Fruit fly (Drosophila melanogaster): ENCODE data around the gene CG8750.
A peak's percentile ranks its signal among the peaks of the same experiment; 100 is the strongest.

The CG8750 gene

dm6 chr3L:13842917-13843316 lies at the start of gene CG8750:
TSS of gene CG8750 (minus strand) at chr3L:13843017.
- no peak for TF ChIP-seq CG14655 (GFP tag; optimal IDR thresholded peaks at IDR 0.05)

dm6 chr3L:13887092-13887491 lies 44.3 kb upstream of the CG8750 start:
- TF ChIP-seq CG4496 (GFP tag; IDR thresholded peaks at IDR 0.05) (no peak), CG9948 (tag; optimal IDR thresholded peaks at IDR 0.05) (no peak), rn (GFP tag; IDR thresholded peaks at IDR 0.05) (no peak), CG17806 (tag; optimal IDR thresholded peaks at IDR 0.05) (no peak)

- TF ChIP-seq CG15710 (tag; optimal IDR thresholded peaks at IDR 0.05) (no peak), CG10348 (GFP tag; IDR thresholded peaks at IDR 0.05) (no peak), CG34367 (tag; optimal IDR thresholded peaks at IDR 0.05) (no peak), CG13204 (GFP tag; optimal IDR thresholded peaks at IDR 0.05) (no peak), CG32121 (GFP tag; IDR thresholded peaks at IDR 0.05) (no peak), Snoo (tag; optimal IDR thresholded peaks at IDR 0.05) (no peak), fd96Ca (GFP tag; IDR thresholded peaks at IDR 0.05) (no peak)
Measured at dm6 chr3L:13884460-13885056, 41.7 kb upstream of the CG8750 start.

- no peak for TF ChIP-seq gl (tag; optimal IDR thresholded peaks at IDR 0.05)
- TF ChIP-seq EcR (GFP tag; optimal IDR thresholded peaks at IDR 0.05) = no peak
- TF ChIP-seq fd96Ca (GFP tag; IDR thresholded peaks at IDR 0.05) = no peak
- TF ChIP-seq CG17806 (tag; optimal IDR thresholded peaks at IDR 0.05) = no peak
- TF ChIP-seq CG10348 (GFP tag; IDR thresholded peaks at IDR 0.05) = no peak
- no peak for TF ChIP-seq D1 (tag; optimal IDR thresholded peaks at IDR 0.05)
- no peak for TF ChIP-seq CG8159 (tag; optimal IDR thresholded peaks at IDR 0.05)
- no peak for TF ChIP-seq Snoo (tag; optimal IDR thresholded peaks at IDR 0.05)
- TF ChIP-seq CG32121 (GFP tag; IDR thresholded peaks at IDR 0.05) = no peak
- no peak for TF ChIP-seq CG13204 (GFP tag; optimal IDR thresholded peaks at IDR 0.05)
- no peak for TF ChIP-seq CG14655 (GFP tag; optimal IDR thresholded peaks at IDR 0.05)
- no peak for TF ChIP-seq rn (GFP tag; IDR thresholded peaks at IDR 0.05)
- no peak for TF ChIP-seq Pif1B (GFP tag; optimal IDR thresholded peaks at IDR 0.05)
- no peak for TF ChIP-seq CG34367 (tag; optimal IDR thresholded peaks at IDR 0.05)
- TF ChIP-seq Ets98B (GFP tag; IDR thresholded peaks at IDR 0.05) = no peak
- TF ChIP-seq CG15710 (tag; optimal IDR thresholded peaks at IDR 0.05) = no peak
- no peak for TF ChIP-seq CG12605 (GFP tag; IDR thresholded peaks at IDR 0.05)
- no peak for TF ChIP-seq Pif1A (GFP tag; optimal IDR thresholded peaks at IDR 0.05)
Measured at dm6 chr3L:13882532-13882931, 39.7 kb upstream of the CG8750 start.

dm6 chr3L:13881555-13881954 lies 38.7 kb upstream of the CG8750 start:
- TF ChIP-seq EcR (GFP tag; optimal IDR thresholded peaks at IDR 0.05) (no peak), CG13204 (GFP tag; optimal IDR thresholded peaks at IDR 0.05) (peak; percentile 5)

- TF ChIP-seq CG4496 (GFP tag; IDR thresholded peaks at IDR 0.05) (0 out of 3 replicates have a peak, but pooled peaks have one; percentile 66), fd96Ca (GFP tag; IDR thresholded peaks at IDR 0.05) (0 out of 3 replicates have a peak, but pooled peaks have one; percentile 61), CG10348 (GFP tag; IDR thresholded peaks at IDR 0.05) (no peak), CG15710 (tag; optimal IDR thresholded peaks at IDR 0.05) (no peak), CG13204 (GFP tag; optimal IDR thresholded peaks at IDR 0.05) (peak; percentile 1), Pif1B (GFP tag; optimal IDR thresholded peaks at IDR 0.05) (peak; percentile 5)
Measured at dm6 chr3L:13878729-13879128, 35.9 kb upstream of the CG8750 start, which contains the start of gene CG13737. TSS of gene CG13737 (plus strand) at chr3L:13878994.

dm6 chr3L:13877904-13878303 lies 35.1 kb upstream of the CG8750 start:
- TF ChIP-seq CG15710 (tag; optimal IDR thresholded peaks at IDR 0.05) (no peak), gl (tag; optimal IDR thresholded peaks at IDR 0.05) (no peak), CG13204 (GFP tag; optimal IDR thresholded peaks at IDR 0.05) (no peak), CG4496 (GFP tag; IDR thresholded peaks at IDR 0.05) (peak; percentile 81), CG8159 (tag; optimal IDR thresholded peaks at IDR 0.05) (no peak), Pif1B (GFP tag; optimal IDR thresholded peaks at IDR 0.05) (no peak), CG9948 (tag; optimal IDR thresholded peaks at IDR 0.05) (no peak), D1 (tag; optimal IDR thresholded peaks at IDR 0.05) (no peak), CG34367 (tag; optimal IDR thresholded peaks at IDR 0.05) (no peak), CG32121 (GFP tag; IDR thresholded peaks at IDR 0.05) (peak; percentile 64), rn (GFP tag; IDR thresholded peaks at IDR 0.05) (peak; percentile 51; the same call in 1 of the 2 replicates), Pif1A (GFP tag; optimal IDR thresholded peaks at IDR 0.05) (peak; percentile 64), Ets98B (GFP tag; IDR thresholded peaks at IDR 0.05) (no peak), fd96Ca (GFP tag; IDR thresholded peaks at IDR 0.05) (no peak; the same call in 2 of the 3 replicates), EcR (GFP tag; optimal IDR thresholded peaks at IDR 0.05) (no peak), CG14655 (GFP tag; optimal IDR thresholded peaks at IDR 0.05) (no peak), Snoo (tag; optimal IDR thresholded peaks at IDR 0.05) (no peak), CG17806 (tag; optimal IDR thresholded peaks at IDR 0.05) (no peak), CG12605 (GFP tag; IDR thresholded peaks at IDR 0.05) (no peak), CG8301 (tag; optimal IDR thresholded peaks at IDR 0.05) (no peak), CG10348 (GFP tag; IDR thresholded peaks at IDR 0.05) (no peak)

All from whole organism, pupa.